Fruit fly (Drosophila melanogaster) whole organism, prepupa: ENCODE results near the gene CG13917.

ENCODE experiments used
- CG10631 ChIP-seq: fragments of 200-800 bp; sonication (Bioruptor generic); optimal IDR thresholded peaks from 2 replicates; lab custom pipeline; 2016; ENCODE audit warnings: missing biosample characterization, missing genetic modification characterization
- CG15336 ChIP-seq: fragments of 200-800 bp; sonication (Bioruptor generic); IDR thresholded peaks from 2 replicates; pipeline ENCODE4 v1.3.6; 2022; ENCODE audit warnings: missing biosample characterization, missing genetic modification characterization
- CG1621 ChIP-seq: fragments of 200-800 bp; sonication (Bioruptor generic); optimal IDR thresholded peaks from 3 replicates; lab custom pipeline; 2018; ENCODE audit warnings: missing biosample characterization, mild to moderate bottlenecking, missing genetic modification characterization
- CG16779 ChIP-seq: fragments of 200-800 bp; sonication (Bioruptor generic); optimal IDR thresholded peaks from 3 replicates; lab custom pipeline; 2017; ENCODE audit warnings: missing biosample characterization, mild to moderate bottlenecking, missing genetic modification characterization
- CG3032 ChIP-seq: fragments of 200-800 bp; optimal IDR thresholded peaks from 2 replicates; lab custom pipeline; 2019; ENCODE audit warnings: missing biosample characterization, mild to moderate bottlenecking, missing genetic modification characterization, moderate library complexity
- CG32006 ChIP-seq: fragments of 200-800 bp; sonication (Bioruptor generic); optimal IDR thresholded peaks from 3 replicates; lab custom pipeline; 2017; ENCODE audit warnings: missing biosample characterization, mild to moderate bottlenecking, missing genetic modification characterization
- CG34406 ChIP-seq: fragments of 200-800 bp; sonication (Bioruptor generic); optimal IDR thresholded peaks from 3 replicates; lab custom pipeline; 2016; ENCODE audit warnings: missing biosample characterization, missing genetic modification characterization
- CG6163 ChIP-seq: fragments of 200-800 bp; sonication (Bioruptor generic); IDR thresholded peaks from 3 replicates; pipeline ENCODE4 v1.3.6; 2022; ENCODE audit warnings: missing biosample characterization, missing genetic modification characterization
- CG6276 ChIP-seq: fragments of 200-800 bp; sonication (Bioruptor generic); optimal IDR thresholded peaks from 2 replicates; lab custom pipeline; 2017; ENCODE audit warnings: missing biosample characterization, mild to moderate bottlenecking, missing genetic modification characterization
- CG6854 ChIP-seq: fragments of 200-800 bp; sonication (Bioruptor generic); optimal IDR thresholded peaks from 2 replicates; lab custom pipeline; 2017; ENCODE audit warnings: missing biosample characterization, mild to moderate bottlenecking, missing genetic modification characterization
- CG7368 ChIP-seq: fragments of 200-800 bp; sonication (Bioruptor generic); optimal IDR thresholded peaks from 3 replicates; lab custom pipeline; 2016; ENCODE audit warnings: missing biosample characterization, missing genetic modification characterization
- CG8632 ChIP-seq: fragments of 200-800 bp; sonication (Bioruptor generic); optimal IDR thresholded peaks from 3 replicates; lab custom pipeline; 2016; ENCODE audit warnings: missing biosample characterization, missing genetic modification characterization
- CG9139 ChIP-seq: fragments of 200-800 bp; sonication (Bioruptor generic); optimal IDR thresholded peaks from 3 replicates; lab custom pipeline; 2017; ENCODE audit warnings: missing biosample characterization, mild to moderate bottlenecking, missing genetic modification characterization
- Eip78C ChIP-seq: fragments of 200-800 bp; sonication (Bioruptor generic); peaks from one replicate; lab custom pipeline; 2016; ENCODE audit warnings: missing biosample characterization, missing genetic modification characterization
- Eip93F ChIP-seq: fragments of 200-800 bp; sonication (Bioruptor generic); optimal IDR thresholded peaks from 2 replicates; lab custom pipeline; 2016; ENCODE audit warnings: missing biosample characterization, mild to moderate bottlenecking, missing genetic modification characterization
- Ets21C ChIP-seq: fragments of 200-800 bp; sonication (Bioruptor generic); optimal IDR thresholded peaks from 3 replicates; lab custom pipeline; 2016; ENCODE audit warnings: missing biosample characterization, missing genetic modification characterization
- Ets96B ChIP-seq: fragments of 200-800 bp; optimal IDR thresholded peaks from 2 replicates; lab custom pipeline; 2019; ENCODE audit warnings: missing biosample characterization, mild to moderate bottlenecking, missing genetic modification characterization, moderate library complexity
- Gug ChIP-seq: fragments of 200-800 bp; sonication (Bioruptor generic); IDR thresholded peaks from 2 replicates; pipeline ENCODE4 v1.3.6; 2022; ENCODE audit warnings: missing biosample characterization, missing genetic modification characterization
- Hr38 ChIP-seq: sonication (Bioruptor generic); optimal IDR thresholded peaks from 2 replicates; lab custom pipeline; 2016; ENCODE audit warnings: missing biosample characterization, missing genetic modification characterization
- Hr39 ChIP-seq: fragments of 200-800 bp; sonication (Bioruptor generic); optimal IDR thresholded peaks from 2 replicates; lab custom pipeline; 2016; ENCODE audit warnings: missing biosample characterization, missing genetic modification characterization
- Met ChIP-seq: fragments of 200-800 bp; sonication (Bioruptor generic); optimal IDR thresholded peaks from 3 replicates; lab custom pipeline; 2016; ENCODE audit warnings: missing biosample characterization, missing genetic modification characterization
- Sox102F ChIP-seq: fragments of 200-800 bp; sonication (Bioruptor generic); optimal IDR thresholded peaks from 2 replicates; lab custom pipeline; 2016; ENCODE audit warnings: missing biosample characterization, mild to moderate bottlenecking, missing genetic modification characterization
- Sox14 ChIP-seq: fragments of 200-800 bp; sonication (Bioruptor generic); optimal IDR thresholded peaks from 3 replicates; lab custom pipeline; 2016; ENCODE audit warnings: missing biosample characterization, missing genetic modification characterization
- Sox15 ChIP-seq: fragments of 200-800 bp; sonication (Bioruptor generic); optimal IDR thresholded peaks from 3 replicates; lab custom pipeline; 2016; ENCODE audit warnings: missing biosample characterization, missing genetic modification characterization
- achi ChIP-seq: fragments of 200-800 bp; sonication (Bioruptor generic); optimal IDR thresholded peaks from 3 replicates; lab custom pipeline; 2016; ENCODE audit warnings: missing biosample characterization, missing genetic modification characterization
- acj6 ChIP-seq: fragments of 200-800 bp; sonication (Bioruptor generic); optimal IDR thresholded peaks from 3 replicates; lab custom pipeline; 2016; ENCODE audit warnings: missing biosample characterization, missing genetic modification characterization
- cyc ChIP-seq: fragments of 200-800 bp; sonication (Bioruptor generic); optimal IDR thresholded peaks from 3 replicates; lab custom pipeline; 2016; ENCODE audit warnings: missing biosample characterization, missing genetic modification characterization
- dac ChIP-seq: fragments of 200-800 bp; sonication (Bioruptor generic); optimal IDR thresholded peaks from 2 replicates; lab custom pipeline; 2017; ENCODE audit warnings: missing biosample characterization, mild to moderate bottlenecking, missing genetic modification characterization
- dsx ChIP-seq: fragments of 200-800 bp; optimal IDR thresholded peaks from 3 replicates; lab custom pipeline; 2019; ENCODE audit warnings: missing biosample characterization, mild to moderate bottlenecking, missing genetic modification characterization, moderate library complexity; ENCODE audit not compliant: poor library complexity, severe bottlenecking
- eg ChIP-seq: fragments of 200-800 bp; sonication (Bioruptor generic); IDR thresholded peaks from 3 replicates; pipeline ENCODE4 v1.3.6; 2022; ENCODE audit warnings: missing biosample characterization, missing genetic modification characterization
- fd59A ChIP-seq: fragments of 200-800 bp; sonication (Bioruptor generic); optimal IDR thresholded peaks from 2 replicates; lab custom pipeline; 2017; ENCODE audit warnings: missing biosample characterization, mild to moderate bottlenecking, missing genetic modification characterization, missing genetic modification reagents
- fkh ChIP-seq: fragments of 200-800 bp; sonication (Bioruptor generic); optimal IDR thresholded peaks from 3 replicates; lab custom pipeline; 2017; ENCODE audit warnings: missing biosample characterization, mild to moderate bottlenecking, missing genetic modification characterization, moderate library complexity
- lz ChIP-seq: fragments of 200-800 bp; sonication (Bioruptor generic); optimal IDR thresholded peaks from 3 replicates; lab custom pipeline; 2016; ENCODE audit warnings: missing biosample characterization, missing genetic modification characterization
- net ChIP-seq: fragments of 200-800 bp; sonication (Bioruptor generic); optimal IDR thresholded peaks from 3 replicates; lab custom pipeline; 2016; ENCODE audit warnings: missing biosample characterization, missing genetic modification characterization
- pdm3 ChIP-seq: fragments of 200-800 bp; sonication (Bioruptor generic); optimal IDR thresholded peaks from 3 replicates; lab custom pipeline; 2016; ENCODE audit warnings: missing biosample characterization, missing genetic modification characterization
- salr ChIP-seq, 2 experiments: fragments of 200-800 bp; sonication (Bioruptor generic); optimal IDR thresholded peaks; 3 replicates each; lab custom pipeline; 2016 to 2018; ENCODE audit warnings: missing biosample characterization in 2 of 2, missing genetic modification characterization in 2 of 2, mild to moderate bottlenecking in 1 of 2
- spab ChIP-seq: fragments of 200-800 bp; sonication (Bioruptor generic); optimal IDR thresholded peaks from 2 replicates; lab custom pipeline; 2017; ENCODE audit warnings: missing biosample characterization, mild to moderate bottlenecking, missing genetic modification characterization, missing genetic modification reagents
- svp ChIP-seq: fragments of 200-800 bp; sonication (Bioruptor generic); peaks from one replicate; lab custom pipeline; 2016; ENCODE audit warnings: missing biosample characterization, missing genetic modification characterization

CG13917 gene

dm6 chr3L:1618116-1618727 lies 41.7 kb downstream of the CG13917 start, which contains the start of the genes CG13926, ABCB7 and CG33230 (continued):
- TF ChIP-seq CG10631 (no peak), net (GFP tag; lab: Kevin White, UChicago) (no peak), lz (GFP tag; lab: Kevin White, UChicago) (peak; percentile 31), Ets21C (GFP tag; lab: Kevin White, UChicago) (no peak), CG7368 (GFP tag; lab: Kevin White, UChicago) (no peak), Sox14 (GFP tag; lab: Kevin White, UChicago) (peak; percentile 47), Ets96B (tag; lab: Kevin White, UChicago) (no peak), pdm3 (no peak), dsx (GFP tag; lab: Kevin White, UChicago) (no peak), dac (GFP tag; lab: Kevin White, UChicago) (no peak), CG8632 (no peak), CG6854 (peak; percentile 11), salr (GFP tag; optimal IDR thresholded peaks at IDR 0.05; lab: Kevin White, UChicago) (no peak), fkh (GFP tag; lab: Kevin White, UChicago) (no peak), Gug (GFP tag; lab: Robert Waterston, UW) (no peak), Met (GFP tag; lab: Kevin White, UChicago) (no peak), CG1621 (tag; lab: Kevin White, UChicago) (no peak), CG6276 (GFP tag; lab: Kevin White, UChicago) (no peak), spab (GFP tag; lab: Kevin White, UChicago) (no peak), Sox15 (no peak), Hr38 (GFP tag; lab: Kevin White, UChicago) (no peak), CG15336 (GFP tag; lab: Robert Waterston, UW) (no peak), cyc (peak; percentile 49), Eip78C (no peak), CG6163 (GFP tag; lab: Robert Waterston, UW) (0 out of 3 replicates have a peak, but pooled peaks have one; percentile 28), acj6 (no peak), Eip93F (GFP tag; lab: Kevin White, UChicago) (no peak), eg (no peak), CG32006 (GFP tag; lab: Kevin White, UChicago) (peak; percentile 23), Sox102F (GFP tag; lab: Kevin White, UChicago) (no peak), CG16779 (tag; lab: Kevin White, UChicago) (no peak), achi (peak; percentile 27), CG34406 (GFP tag; lab: Kevin White, UChicago) (no peak)

- TF ChIP-seq svp (GFP tag; lab: Kevin White, UChicago): peak; percentile 38
- no peak for TF ChIP-seq dac (GFP tag; lab: Kevin White, UChicago)
These were observed 50.4 kb downstream of the CG13917 start for dm6 chr3L:1626924-1627323.

- TF ChIP-seq svp (GFP tag; lab: Kevin White, UChicago) (peak; percentile 29), fd59A (GFP tag; lab: Kevin White, UChicago) (no peak), dsx (GFP tag; lab: Kevin White, UChicago) (no peak), CG10631 (no peak), CG3032 (tag; lab: Kevin White, UChicago) (no peak), Hr39 (GFP tag; lab: Kevin White, UChicago) (no peak), achi (no peak), CG9139 (GFP tag; lab: Kevin White, UChicago) (no peak)
These were observed 51.8 kb downstream of the CG13917 start, which contains the start of gene CG13928 for dm6 chr3L:1628176-1628866. TSS of gene CG13928 (minus strand) at chr3L:1628377.
